Fruit fly (Drosophila melanogaster) whole organism, embryonic: ENCODE results near the gene mRpL46.

Source experiments
- Abd-B ChIP-seq: fragments of 200-800 bp; sonication (Bioruptor generic); optimal IDR thresholded peaks from 2 replicates; lab custom pipeline; 2018; ENCODE audit warnings: missing biosample characterization, mild to moderate bottlenecking, missing genetic modification characterization, moderate library complexity
- Ada2b ChIP-seq: fragments of 200-800 bp; sonication (Bioruptor generic); IDR thresholded peaks from 2 replicates; pipeline ENCODE4 v1.3.6; 2022; ENCODE audit warnings: missing biosample characterization, missing genetic modification characterization
- Aef1 ChIP-seq: fragments of 200-800 bp; sonication (Bioruptor generic); IDR thresholded peaks from 3 replicates; pipeline ENCODE4 v1.3.6; 2022; ENCODE audit warnings: missing biosample characterization, missing genetic modification characterization
- B-H2 ChIP-seq: fragments of 200-800 bp; sonication (Bioruptor generic); optimal IDR thresholded peaks from 2 replicates; lab custom pipeline; 2018; ENCODE audit warnings: missing biosample characterization, mild to moderate bottlenecking, missing genetic modification characterization
- BEAF-32 ChIP-seq: fragments of 200-800 bp; sonication (Bioruptor generic); optimal IDR thresholded peaks from 3 replicates; lab custom pipeline; 2017; ENCODE audit warnings: missing biosample characterization, missing genetic modification characterization, mild to moderate bottlenecking, moderate library complexity, missing genetic modification reagents
- CG10979 ChIP-seq: fragments of 200-800 bp; sonication (Bioruptor generic); optimal IDR thresholded peaks from 2 replicates; lab custom pipeline; 2018; ENCODE audit warnings: missing biosample characterization, mild to moderate bottlenecking, missing genetic modification characterization, moderate library complexity
- CG12769 ChIP-seq: fragments of 200-800 bp; sonication (Bioruptor generic); optimal IDR thresholded peaks from 2 replicates; lab custom pipeline; 2019; ENCODE audit warnings: missing biosample characterization, mild to moderate bottlenecking, missing genetic modification characterization, moderate library complexity
- CG16813 ChIP-seq: fragments of 200-800 bp; sonication (Bioruptor generic); IDR thresholded peaks from 3 replicates; pipeline ENCODE4 v1.3.6; 2022; ENCODE audit warnings: missing biosample characterization, missing genetic modification characterization; ENCODE audit not compliant: partially characterized antibody
- CG16815 ChIP-seq: fragments of 200-800 bp; sonication (Bioruptor generic); optimal IDR thresholded peaks from 3 replicates; lab custom pipeline; 2017; ENCODE audit warnings: missing biosample characterization, mild to moderate bottlenecking, missing genetic modification characterization
- CG17328 ChIP-seq: fragments of 200-800 bp; sonication (Bioruptor generic); IDR thresholded peaks from 2 replicates; pipeline ENCODE4 v1.3.6; 2022; ENCODE audit warnings: missing biosample characterization, missing genetic modification characterization
- CG18764 ChIP-seq: fragments of 200-800 bp; sonication (Bioruptor generic); optimal IDR thresholded peaks from 3 replicates; lab custom pipeline; 2016; ENCODE audit warnings: missing biosample characterization, missing genetic modification characterization
- CG42726 ChIP-seq: fragments of 200-800 bp; sonication (Bioruptor generic); IDR thresholded peaks from 2 replicates; pipeline ENCODE4 v1.3.6; 2022; ENCODE audit warnings: missing biosample characterization, missing genetic modification characterization; ENCODE audit not compliant: partially characterized antibody
- CG6854 ChIP-seq: fragments of 200-800 bp; sonication (Bioruptor generic); optimal IDR thresholded peaks from 3 replicates; lab custom pipeline; 2017; ENCODE audit warnings: missing biosample characterization, mild to moderate bottlenecking, missing genetic modification characterization
- CG7357 ChIP-seq: fragments of 200-800 bp; sonication (Bioruptor generic); IDR thresholded peaks from 3 replicates; pipeline ENCODE4 v1.3.6; 2022; ENCODE audit warnings: missing biosample characterization, missing genetic modification characterization
- CG8089 ChIP-seq: fragments of 200-800 bp; sonication (Bioruptor generic); optimal IDR thresholded peaks from 3 replicates; lab custom pipeline; 2016; ENCODE audit warnings: missing biosample characterization, missing genetic modification characterization
- Dbx ChIP-seq: fragments of 200-800 bp; sonication (Bioruptor generic); IDR thresholded peaks from 3 replicates; pipeline ENCODE4 v1.3.6; 2022; ENCODE audit warnings: missing biosample characterization, missing genetic modification characterization
- Deaf1 ChIP-seq: fragments of 200-800 bp; optimal IDR thresholded peaks from 3 replicates; lab custom pipeline; 2019; ENCODE audit warnings: missing biosample characterization, mild to moderate bottlenecking, missing genetic modification characterization, moderate library complexity
- Eip74EF ChIP-seq, 2 experiments: fragments of 200-800 bp in 1 of 2; fragments of >200 bp in 1 of 2; sonication (Bioruptor generic) in 1 of 2; optimal IDR thresholded peaks; 2 replicates each; lab custom pipeline; 2017 to 2019; ENCODE audit warnings: missing biosample characterization in 2 of 2, missing genetic modification characterization in 2 of 2, mild to moderate bottlenecking in 1 of 2, moderate library complexity in 1 of 2
- Fer3 ChIP-seq: fragments of 200-800 bp; sonication (Bioruptor generic); optimal IDR thresholded peaks from 2 replicates; lab custom pipeline; 2018; ENCODE audit warnings: missing biosample characterization, mild to moderate bottlenecking, missing genetic modification characterization, moderate library complexity
- HLH4C ChIP-seq: fragments of 200-800 bp; sonication (Bioruptor generic); IDR thresholded peaks from 3 replicates; pipeline ENCODE4 v1.3.6; 2022; ENCODE audit warnings: missing biosample characterization, missing genetic modification characterization; ENCODE audit not compliant: partially characterized antibody
- Med ChIP-seq: fragments of 200-800 bp; sonication (Bioruptor generic); peaks from one replicate; lab custom pipeline; 2016; ENCODE audit warnings: missing biosample characterization, missing genetic modification characterization, mild to moderate bottlenecking, inconsistent platforms, moderate library complexity
- Pdp1 ChIP-seq, 2 experiments: fragments of 200-800 bp; sonication (Bioruptor generic); optimal IDR thresholded peaks; 3 replicates each; lab custom pipeline; 2016; ENCODE audit warnings: missing biosample characterization in 2 of 2, missing genetic modification characterization in 2 of 2, mild to moderate bottlenecking in 1 of 2, moderate library complexity in 1 of 2
- Scr ChIP-seq: fragments of 200-800 bp; sonication (Bioruptor generic); IDR thresholded peaks from 2 replicates; pipeline ENCODE4 v1.3.6; 2022; ENCODE audit warnings: missing biosample characterization, missing genetic modification characterization; ENCODE audit not compliant: partially characterized antibody
- Stat92E ChIP-seq, 3 experiments: fragments of >200 bp in 2 of 3; fragments of 200-800 bp in 1 of 3; sonication (Bioruptor generic) in 1 of 3; optimal IDR thresholded peaks; 2 replicates each; lab custom pipeline; 2017 to 2019; ENCODE audit warnings: missing biosample characterization in 3 of 3, missing genetic modification characterization in 3 of 3, mild to moderate bottlenecking in 1 of 3, moderate library complexity in 1 of 3
- abd-A ChIP-seq: fragments of 200-800 bp; sonication (Bioruptor generic); optimal IDR thresholded peaks from 3 replicates; lab custom pipeline; 2019; ENCODE audit warnings: missing biosample characterization, mild to moderate bottlenecking, missing genetic modification characterization, moderate library complexity
- bowl ChIP-seq: fragments of 200-800 bp; sonication (Bioruptor generic); IDR thresholded peaks from 2 replicates; pipeline ENCODE4 v1.3.6; 2022; ENCODE audit warnings: missing biosample characterization, missing genetic modification characterization
- bsh ChIP-seq, 2 experiments: fragments of 200-800 bp; sonication (Bioruptor generic); optimal IDR thresholded peaks; 2 replicates each; lab custom pipeline; 2017 to 2018; ENCODE audit warnings: mild to moderate bottlenecking in 2 of 2, missing biosample characterization in 2 of 2, missing genetic modification characterization in 2 of 2, moderate library complexity in 1 of 2
- btn ChIP-seq: fragments of 200-800 bp; sonication (Bioruptor generic); optimal IDR thresholded peaks from 2 replicates; lab custom pipeline; 2016; ENCODE audit warnings: missing biosample characterization, missing genetic modification characterization
- croc ChIP-seq: fragments of 200-800 bp; sonication (Bioruptor generic); conservative IDR thresholded peaks from 3 replicates; pipeline ENCODE4 v1.3.6; 2022; ENCODE audit warnings: missing biosample characterization, missing genetic modification characterization
- gem ChIP-seq: fragments of 200-800 bp; sonication (Bioruptor generic); optimal IDR thresholded peaks from 2 replicates; lab custom pipeline; 2019; ENCODE audit warnings: missing biosample characterization, mild to moderate bottlenecking, missing genetic modification characterization, moderate library complexity
- grau ChIP-seq: fragments of 200-800 bp; optimal IDR thresholded peaks from 3 replicates; lab custom pipeline; 2019; ENCODE audit warnings: missing biosample characterization, mild to moderate bottlenecking, missing genetic modification characterization, moderate library complexity
- ham ChIP-seq: fragments of 200-800 bp; sonication (Bioruptor generic); IDR thresholded peaks from 2 replicates; pipeline ENCODE4 v1.3.6; 2022; ENCODE audit warnings: missing biosample characterization, missing genetic modification characterization
- kni ChIP-seq: fragments of 200-800 bp; sonication (Bioruptor generic); optimal IDR thresholded peaks from 3 replicates; lab custom pipeline; 2017; ENCODE audit warnings: mild to moderate bottlenecking, missing biosample characterization, missing genetic modification reagents, missing genetic modification characterization
- lilli ChIP-seq: fragments of 200-800 bp; sonication (Bioruptor generic); optimal IDR thresholded peaks from 3 replicates; lab custom pipeline; 2016; ENCODE audit warnings: missing biosample characterization, missing genetic modification characterization
- maf-S ChIP-seq: fragments of 200-800 bp; sonication (Bioruptor generic); optimal IDR thresholded peaks from 2 replicates; lab custom pipeline; 2016; ENCODE audit warnings: missing biosample characterization, missing genetic modification characterization
- mirr ChIP-seq: fragments of 200-800 bp; sonication (Bioruptor generic); optimal IDR thresholded peaks from 3 replicates; lab custom pipeline; 2018; ENCODE audit warnings: missing biosample characterization, mild to moderate bottlenecking, missing genetic modification characterization
- phol ChIP-seq: fragments of 200-800 bp; sonication (Bioruptor generic); optimal IDR thresholded peaks from 3 replicates; lab custom pipeline; 2018; ENCODE audit warnings: missing biosample characterization, mild to moderate bottlenecking, missing genetic modification characterization, moderate library complexity
- sd ChIP-seq: fragments of 200-800 bp; sonication (Bioruptor generic); optimal IDR thresholded peaks from 3 replicates; lab custom pipeline; 2018; ENCODE audit warnings: missing biosample characterization, mild to moderate bottlenecking, missing genetic modification characterization, moderate library complexity
- sna ChIP-seq: fragments of 200-800 bp; sonication (Bioruptor generic); IDR thresholded peaks from 2 replicates; pipeline ENCODE4 v1.3.6; 2022; ENCODE audit warnings: missing biosample characterization, missing genetic modification characterization; ENCODE audit not compliant: partially characterized antibody
- stwl ChIP-seq: fragments of 200-800 bp; sonication (Bioruptor generic); optimal IDR thresholded peaks from 3 replicates; lab custom pipeline; 2018; ENCODE audit warnings: missing biosample characterization, mild to moderate bottlenecking, missing genetic modification characterization, moderate library complexity
- toy ChIP-seq: fragments of 200-800 bp; sonication (Bioruptor generic); IDR thresholded peaks from 2 replicates; pipeline ENCODE4 v1.3.6; 2022; ENCODE audit warnings: missing biosample characterization, missing genetic modification characterization
- trem ChIP-seq: fragments of 200-800 bp; optimal IDR thresholded peaks from 3 replicates; lab custom pipeline; 2019; ENCODE audit warnings: missing biosample characterization, mild to moderate bottlenecking, missing genetic modification characterization, moderate library complexity

mRpL46 gene

DNA sequence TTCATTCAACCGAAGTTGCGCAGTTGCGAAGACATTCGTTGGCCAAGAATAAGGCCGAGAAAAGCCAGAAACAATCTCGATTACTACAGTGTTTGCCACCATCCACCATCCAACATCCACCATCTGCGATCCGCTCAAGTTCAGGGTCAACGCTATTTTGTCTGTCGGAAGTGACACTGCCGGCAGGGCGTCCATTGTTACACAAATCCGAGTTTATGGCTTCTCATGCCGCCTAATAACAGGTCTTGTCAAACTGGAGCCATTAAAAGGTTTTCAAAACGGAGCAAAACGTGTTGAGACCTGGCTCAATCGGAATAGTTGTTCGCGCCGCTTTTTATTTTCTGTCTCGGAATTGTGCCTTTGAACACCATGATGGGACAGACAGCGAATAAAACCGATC is 41.6 kb downstream of the mRpL46 start (continued):
- no peak for TF ChIP-seq CG16815 (GFP tag; lab: Kevin White, UChicago)
- TF ChIP-seq CG8089 = no peak
- TF ChIP-seq CG17328 (GFP tag; lab: Robert Waterston, UW) = no peak
- TF ChIP-seq trem (tag; lab: Kevin White, UChicago) = no peak
- no peak for TF ChIP-seq Ada2b (GFP tag; lab: Robert Waterston, UW)
- TF ChIP-seq sna (GFP tag; lab: Robert Waterston, UW) = no peak
- TF ChIP-seq croc (GFP tag; lab: Robert Waterston, UW) = no peak
- no peak for TF ChIP-seq BEAF-32
- TF ChIP-seq abd-A = peak; percentile 98
- TF ChIP-seq Eip74EF (GFP tag; optimal IDR thresholded peaks at IDR 0.05; lab: Kevin White, UChicago) = peak in 1 of 2 experiments; percentile 98
- no peak for TF ChIP-seq Stat92E (GFP tag; optimal IDR thresholded peaks at IDR 0.05; lab: Kevin White, UChicago)
- no peak for TF ChIP-seq CG42726 (GFP tag; lab: Robert Waterston, UW)
- TF ChIP-seq phol = no peak
- no peak for TF ChIP-seq CG16813 (GFP tag; lab: Robert Waterston, UW)
- no peak for TF ChIP-seq Dbx (GFP tag; lab: Robert Waterston, UW)
- no peak for TF ChIP-seq stwl (tag; lab: Kevin White, UChicago)
- TF ChIP-seq bsh (GFP tag; optimal IDR thresholded peaks at IDR 0.05; lab: Kevin White, UChicago) = no peak
- TF ChIP-seq CG10979 (tag; lab: Kevin White, UChicago) = no peak
- no peak for TF ChIP-seq Abd-B (GFP tag; lab: Kevin White, UChicago)
- no peak for TF ChIP-seq grau (tag; lab: Kevin White, UChicago)
- TF ChIP-seq ham (GFP tag; lab: Robert Waterston, UW) = no peak
- TF ChIP-seq HLH4C (GFP tag; lab: Robert Waterston, UW) = no peak
- no peak for TF ChIP-seq Scr (GFP tag; lab: Robert Waterston, UW)
- TF ChIP-seq kni = peak; percentile 48
- no peak for TF ChIP-seq Pdp1 (GFP tag; optimal IDR thresholded peaks at IDR 0.05; lab: Kevin White, UChicago)
- no peak for TF ChIP-seq btn (GFP tag; lab: Kevin White, UChicago)
- TF ChIP-seq gem = no peak
- no peak for TF ChIP-seq lilli
- no peak for TF ChIP-seq Med (GFP tag; lab: Kevin White, UChicago)
- no peak for TF ChIP-seq maf-S
- TF ChIP-seq toy (GFP tag; lab: Robert Waterston, UW) = no peak
- no peak for TF ChIP-seq Aef1 (GFP tag; lab: Robert Waterston, UW)
- TF ChIP-seq Deaf1 (tag; lab: Kevin White, UChicago) = no peak
- peak; percentile 53 for TF ChIP-seq CG12769 (tag; lab: Kevin White, UChicago)
- TF ChIP-seq CG7357 (GFP tag; lab: Robert Waterston, UW) = no peak
- TF ChIP-seq bowl (GFP tag; lab: Robert Waterston, UW) = no peak
- TF ChIP-seq CG18764 (GFP tag; lab: Kevin White, UChicago) = no peak
- TF ChIP-seq mirr (GFP tag; lab: Kevin White, UChicago) = peak; percentile 20
- TF ChIP-seq B-H2 (GFP tag; lab: Kevin White, UChicago) = peak; percentile 35
- no peak for TF ChIP-seq Fer3
- no peak for TF ChIP-seq CG6854 (GFP tag; lab: Kevin White, UChicago)
- TF ChIP-seq sd = peak; percentile 60
